Fruit fly (Drosophila melanogaster) whole organism, embryonic: ENCODE results near the gene Irc.

ENCODE experiments used
- Ada2b ChIP-seq: fragments of 200-800 bp; sonication (Bioruptor generic); IDR thresholded peaks from 2 replicates; pipeline ENCODE4 v1.3.6; 2022; ENCODE audit warnings: missing biosample characterization, missing genetic modification characterization
- Bteb2 ChIP-seq: fragments of 200-800 bp; sonication (Bioruptor generic); optimal IDR thresholded peaks from 2 replicates; lab custom pipeline; 2016; ENCODE audit warnings: missing biosample characterization, missing genetic modification characterization
- CG12659 ChIP-seq: fragments of 200-800 bp; sonication (Bioruptor generic); optimal IDR thresholded peaks from 3 replicates; lab custom pipeline; 2017; ENCODE audit warnings: mild to moderate bottlenecking, missing biosample characterization, missing genetic modification reagents, missing genetic modification characterization
- CG15601 ChIP-seq: fragments of 200-800 bp; sonication (Bioruptor generic); optimal IDR thresholded peaks from 3 replicates; lab custom pipeline; 2019; ENCODE audit warnings: missing biosample characterization, mild to moderate bottlenecking, missing genetic modification characterization, moderate library complexity
- CG1603 ChIP-seq: fragments of 200-800 bp; sonication (Bioruptor generic); optimal IDR thresholded peaks from 2 replicates; lab custom pipeline; 2019; ENCODE audit warnings: missing biosample characterization, mild to moderate bottlenecking, missing genetic modification characterization, moderate library complexity
- CG16813 ChIP-seq: fragments of 200-800 bp; sonication (Bioruptor generic); IDR thresholded peaks from 3 replicates; pipeline ENCODE4 v1.3.6; 2022; ENCODE audit warnings: missing biosample characterization, missing genetic modification characterization; ENCODE audit not compliant: partially characterized antibody
- CG16815 ChIP-seq: fragments of 200-800 bp; sonication (Bioruptor generic); optimal IDR thresholded peaks from 3 replicates; lab custom pipeline; 2017; ENCODE audit warnings: missing biosample characterization, mild to moderate bottlenecking, missing genetic modification characterization
- CG32767 ChIP-seq: fragments of 200-800 bp; sonication (Bioruptor generic); IDR thresholded peaks from 2 replicates; pipeline ENCODE4 v1.3.6; 2022; ENCODE audit warnings: missing biosample characterization, missing genetic modification characterization
- CG4707 ChIP-seq: fragments of 200-800 bp; sonication (Bioruptor generic); optimal IDR thresholded peaks from 2 replicates; lab custom pipeline; 2018; ENCODE audit warnings: missing biosample characterization, mild to moderate bottlenecking, missing genetic modification characterization, moderate library complexity
- CG4854 ChIP-seq: fragments of 200-800 bp; sonication (Bioruptor generic); optimal IDR thresholded peaks from 2 replicates; lab custom pipeline; 2016; ENCODE audit warnings: missing biosample characterization, missing genetic modification characterization, inconsistent platforms
- CG5953 ChIP-seq: fragments of 200-800 bp; sonication (Bioruptor generic); IDR thresholded peaks from 2 replicates; pipeline ENCODE4 v1.3.6; 2022; ENCODE audit warnings: missing biosample characterization, missing genetic modification characterization
- CG7786 ChIP-seq: fragments of 200-800 bp; sonication (Bioruptor generic); optimal IDR thresholded peaks from 2 replicates; lab custom pipeline; 2016; ENCODE audit warnings: missing biosample characterization, missing genetic modification characterization
- CG9727 ChIP-seq: fragments of 200-800 bp; sonication (Bioruptor generic); optimal IDR thresholded peaks from 3 replicates; lab custom pipeline; 2017; ENCODE audit warnings: missing biosample characterization, mild to moderate bottlenecking, missing genetic modification characterization
- D ChIP-seq, 2 experiments: fragments of 200-800 bp in 1 of 2; fragments of >200 bp in 1 of 2; sonication (Bioruptor generic) in 1 of 2; optimal IDR thresholded peaks; 2 replicates in 1 of 2; 3 replicates in 1 of 2; lab custom pipeline; 2017; ENCODE audit warnings: mild to moderate bottlenecking in 1 of 2, missing biosample characterization in 1 of 2, missing genetic modification characterization in 1 of 2, missing genetic modification reagents in 1 of 2
- Doc3 ChIP-seq: fragments of 200-800 bp; sonication (Bioruptor generic); IDR thresholded peaks from 3 replicates; pipeline ENCODE4 v1.3.6; 2022; ENCODE audit warnings: missing biosample characterization, missing genetic modification characterization; ENCODE audit not compliant: partially characterized antibody
- Drgx ChIP-seq: fragments of 200-800 bp; sonication (Bioruptor generic); IDR thresholded peaks from 2 replicates; pipeline ENCODE4 v1.3.6; 2022; ENCODE audit warnings: missing biosample characterization, missing genetic modification characterization
- Elba2 ChIP-seq: fragments of 200-800 bp; sonication (Bioruptor generic); optimal IDR thresholded peaks from 3 replicates; lab custom pipeline; 2016; ENCODE audit warnings: missing biosample characterization, missing genetic modification characterization
- Ets97D ChIP-seq: fragments of 200-800 bp; sonication (Bioruptor generic); optimal IDR thresholded peaks from 3 replicates; lab custom pipeline; 2016; ENCODE audit warnings: missing biosample characterization, missing genetic modification characterization
- Fer2 ChIP-seq: fragments of 200-800 bp; sonication (Bioruptor generic); optimal IDR thresholded peaks from 2 replicates; lab custom pipeline; 2018; ENCODE audit warnings: missing biosample characterization, mild to moderate bottlenecking, missing genetic modification characterization, moderate library complexity
- H2.0 ChIP-seq: fragments of 200-800 bp; sonication (Bioruptor generic); IDR thresholded peaks from 2 replicates; pipeline ENCODE4 v1.3.6; 2022; ENCODE audit warnings: missing biosample characterization, missing genetic modification characterization
- Lim3 ChIP-seq: fragments of 200-800 bp; sonication (Bioruptor generic); IDR thresholded peaks from 2 replicates; pipeline ENCODE4 v1.3.6; 2022; ENCODE audit warnings: missing biosample characterization, missing genetic modification characterization
- NC2β ChIP-seq: fragments of 200-800 bp; sonication (Bioruptor generic); optimal IDR thresholded peaks from 2 replicates; lab custom pipeline; 2016; ENCODE audit warnings: missing biosample characterization, missing genetic modification characterization
- Nf-YB ChIP-seq: fragments of 200-800 bp; sonication (Bioruptor generic); optimal IDR thresholded peaks from 3 replicates; lab custom pipeline; 2019; ENCODE audit warnings: missing biosample characterization, mild to moderate bottlenecking, missing genetic modification characterization, moderate library complexity
- Nf-YC ChIP-seq: fragments of 200-800 bp; optimal IDR thresholded peaks from 3 replicates; lab custom pipeline; 2019; ENCODE audit warnings: missing biosample characterization, mild to moderate bottlenecking, missing genetic modification characterization, moderate library complexity
- ara ChIP-seq: fragments of 200-800 bp; sonication (Bioruptor generic); IDR thresholded peaks from 2 replicates; pipeline ENCODE4 v1.3.6; 2022; ENCODE audit warnings: missing biosample characterization, missing genetic modification characterization
- bsh ChIP-seq, 2 experiments: fragments of 200-800 bp; sonication (Bioruptor generic); optimal IDR thresholded peaks; 2 replicates each; lab custom pipeline; 2017 to 2018; ENCODE audit warnings: mild to moderate bottlenecking in 2 of 2, missing biosample characterization in 2 of 2, missing genetic modification characterization in 2 of 2, moderate library complexity in 1 of 2
- chif ChIP-seq, 2 experiments: fragments of 200-800 bp; sonication (Bioruptor generic); optimal IDR thresholded peaks; 3 replicates each; lab custom pipeline; 2016; ENCODE audit warnings: missing biosample characterization in 2 of 2, missing genetic modification characterization in 2 of 2
- esg ChIP-seq: fragments of 200-800 bp; sonication (Bioruptor generic); conservative IDR thresholded peaks from 2 replicates; pipeline ENCODE4 v1.3.6; 2022; ENCODE audit warnings: missing biosample characterization, missing genetic modification characterization
- ewg ChIP-seq: fragments of 200-800 bp; sonication (Bioruptor generic); optimal IDR thresholded peaks from 3 replicates; lab custom pipeline; 2017; ENCODE audit warnings: mild to moderate bottlenecking, missing biosample characterization, missing genetic modification reagents, missing genetic modification characterization
- fd3F ChIP-seq: fragments of 200-800 bp; sonication (Bioruptor generic); optimal IDR thresholded peaks from 2 replicates; lab custom pipeline; 2018; ENCODE audit warnings: missing biosample characterization, mild to moderate bottlenecking, missing genetic modification characterization, moderate library complexity
- h ChIP-seq: fragments of >200 bp; optimal IDR thresholded peaks from 2 replicates; lab custom pipeline; 2017
- hth ChIP-seq: fragments of >200 bp; optimal IDR thresholded peaks from 2 replicates; lab custom pipeline; 2017; ENCODE audit warnings: inconsistent platforms
- insv ChIP-seq, 2 experiments: fragments of 200-800 bp; sonication (Bioruptor generic); optimal IDR thresholded peaks; 3 replicates each; lab custom pipeline; 2016 to 2018; ENCODE audit warnings: missing biosample characterization in 2 of 2, missing genetic modification characterization in 2 of 2
- jumu ChIP-seq: fragments of 200-800 bp; sonication (Bioruptor generic); optimal IDR thresholded peaks from 3 replicates; lab custom pipeline; 2016; ENCODE audit warnings: missing biosample characterization, missing genetic modification characterization
- ken ChIP-seq: fragments of 200-800 bp; sonication (Bioruptor generic); IDR thresholded peaks from 3 replicates; pipeline ENCODE4 v1.3.6; 2022; ENCODE audit warnings: missing biosample characterization, missing genetic modification characterization
- klu ChIP-seq: fragments of 200-800 bp; sonication (Bioruptor generic); IDR thresholded peaks from 2 replicates; pipeline ENCODE4 v1.3.6; 2022; ENCODE audit warnings: missing biosample characterization, missing genetic modification characterization
- lov ChIP-seq, 2 experiments: fragments of 200-800 bp in 1 of 2; fragments of >200 bp in 1 of 2; sonication (Bioruptor generic) in 1 of 2; IDR thresholded peaks in 1 of 2; optimal IDR thresholded peaks in 1 of 2; 2 replicates in 1 of 2; 3 replicates in 1 of 2; pipeline versions ENCODE4 v1.3.6 to Lab custom; 2017 to 2022; ENCODE audit warnings: missing biosample characterization in 1 of 2, missing genetic modification characterization in 1 of 2
- onecut ChIP-seq: fragments of 200-800 bp; sonication (Bioruptor generic); IDR thresholded peaks from 2 replicates; pipeline ENCODE4 v1.3.6; 2022; ENCODE audit warnings: missing biosample characterization, missing genetic modification characterization
- pan ChIP-seq, 4 experiments: fragments of >200 bp in 3 of 4; fragments of 200-800 bp in 1 of 4; sonication (Bioruptor generic) in 1 of 4; optimal IDR thresholded peaks in 3 of 4; IDR thresholded peaks in 1 of 4; 2 replicates each; pipeline versions ENCODE4 v1.3.6 to Lab custom; 2017 to 2022; ENCODE audit warnings: missing biosample characterization in 2 of 4, missing genetic modification characterization in 2 of 4, mixed read lengths in 1 of 4
- pita ChIP-seq: fragments of 200-800 bp; sonication (Bioruptor generic); optimal IDR thresholded peaks from 2 replicates; lab custom pipeline; 2017; ENCODE audit warnings: missing biosample characterization, mild to moderate bottlenecking, missing genetic modification characterization
- seq ChIP-seq: fragments of 200-800 bp; sonication (Bioruptor generic); IDR thresholded peaks from 2 replicates; pipeline ENCODE4 v1.3.6; 2022; ENCODE audit warnings: missing biosample characterization, missing genetic modification characterization

The Irc gene

DNA sequence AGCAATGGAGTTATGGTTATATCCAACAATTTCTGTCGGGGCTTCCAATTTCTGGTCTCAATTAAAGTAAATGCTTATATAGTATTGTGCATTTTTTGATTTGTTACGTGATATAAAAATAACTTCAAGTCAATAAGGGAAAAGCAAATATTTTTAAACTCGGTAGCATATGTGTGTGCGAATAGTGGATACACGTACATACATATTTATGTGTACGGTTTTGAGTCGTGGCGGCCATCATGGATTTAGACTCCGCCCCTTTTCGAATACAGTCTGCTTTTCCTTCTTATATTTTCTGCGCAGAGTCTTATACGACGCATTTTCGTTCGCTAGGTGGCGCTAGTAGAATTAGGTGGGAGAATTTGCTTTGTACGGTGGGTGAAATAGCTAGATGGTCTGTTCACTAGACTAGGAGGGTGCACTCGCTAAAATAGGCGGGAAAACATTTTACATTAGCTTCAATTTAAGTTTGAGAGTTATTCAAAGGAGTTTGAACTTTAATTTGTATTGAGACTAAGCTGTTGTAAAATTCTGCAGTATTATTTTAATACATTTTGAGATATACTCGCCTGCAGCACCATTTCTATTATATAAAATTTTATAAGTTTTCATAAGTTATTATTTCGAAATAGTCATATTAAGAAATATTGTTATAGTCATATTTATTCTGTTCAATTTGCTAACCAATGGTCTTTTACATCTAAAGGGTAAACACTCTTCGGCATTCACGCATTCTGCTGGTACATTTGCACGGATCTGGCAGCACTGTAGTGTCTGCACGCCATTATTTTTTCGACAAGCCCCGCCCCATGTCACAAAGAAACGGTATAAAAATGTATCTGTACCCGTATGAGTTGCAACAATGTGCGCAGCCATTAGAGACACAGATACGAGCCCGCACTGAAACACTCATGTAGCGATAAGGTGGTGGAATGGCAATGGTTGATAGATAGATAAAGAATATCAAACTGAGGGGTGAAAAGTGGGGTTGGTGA, 33.0 kb upstream of the Irc start (continued):
- TF ChIP-seq pan (optimal IDR thresholded peaks at IDR 0.05; lab: Kevin White, UChicago) (no peak), pan (GFP tag; optimal IDR thresholded peaks at IDR 0.05 in 1 of 2, IDR thresholded peaks at IDR 0.05 in 1 of 2) (peak in 1 of 2 experiments; percentile 61), Doc3 (no peak), bsh (GFP tag; optimal IDR thresholded peaks at IDR 0.05; lab: Kevin White, UChicago) (peak in 1 of 2 experiments; percentile 76), CG4707 (GFP tag; lab: Kevin White, UChicago) (no peak), hth (lab: Kevin White, UChicago) (no peak), chif (GFP tag; optimal IDR thresholded peaks at IDR 0.05; lab: Kevin White, UChicago) (peak; percentile 21 to 38), CG16813 (GFP tag; lab: Robert Waterston, UW) (0 out of 3 replicates have a peak, but pooled peaks have one; percentile 22), esg (GFP tag; lab: Robert Waterston, UW) (peak; percentile 42), Drgx (GFP tag; lab: Robert Waterston, UW) (no peak; the same call in 1 of the 2 replicates), NC2β (GFP tag; lab: Kevin White, UChicago) (no peak), CG1603 (tag; lab: Kevin White, UChicago) (no peak), Bteb2 (GFP tag; lab: Kevin White, UChicago) (peak; percentile 25), CG5953 (GFP tag; lab: Robert Waterston, UW) (no peak; the same call in none of the 2 replicates), ken (GFP tag; lab: Robert Waterston, UW) (peak; percentile 64; the same call in 1 of the 3 replicates), CG16815 (GFP tag; lab: Kevin White, UChicago) (peak; percentile 2), CG4854 (GFP tag; lab: Kevin White, UChicago) (no peak), D (optimal IDR thresholded peaks at IDR 0.05; lab: Kevin White, UChicago) (no peak), D (GFP tag; optimal IDR thresholded peaks at IDR 0.05; lab: Kevin White, UChicago) (peak; percentile 69), Lim3 (no peak), h (lab: Kevin White, UChicago) (no peak), klu (GFP tag; lab: Robert Waterston, UW) (no peak), CG9727 (GFP tag; lab: Kevin White, UChicago) (no peak), jumu (GFP tag; lab: Kevin White, UChicago) (no peak), ara (GFP tag; lab: Robert Waterston, UW) (no peak; the same call in 1 of the 2 replicates), CG7786 (GFP tag; lab: Kevin White, UChicago) (no peak), H2.0 (GFP tag; lab: Robert Waterston, UW) (peak; percentile 42), Nf-YB (GFP tag; lab: Kevin White, UChicago) (peak; percentile 96), Ada2b (peak; percentile 44; the same call in 1 of the 2 replicates), Fer2 (peak; percentile 38), pita (peak; percentile 99), fd3F (GFP tag; lab: Kevin White, UChicago) (peak; percentile 49)

DNA sequence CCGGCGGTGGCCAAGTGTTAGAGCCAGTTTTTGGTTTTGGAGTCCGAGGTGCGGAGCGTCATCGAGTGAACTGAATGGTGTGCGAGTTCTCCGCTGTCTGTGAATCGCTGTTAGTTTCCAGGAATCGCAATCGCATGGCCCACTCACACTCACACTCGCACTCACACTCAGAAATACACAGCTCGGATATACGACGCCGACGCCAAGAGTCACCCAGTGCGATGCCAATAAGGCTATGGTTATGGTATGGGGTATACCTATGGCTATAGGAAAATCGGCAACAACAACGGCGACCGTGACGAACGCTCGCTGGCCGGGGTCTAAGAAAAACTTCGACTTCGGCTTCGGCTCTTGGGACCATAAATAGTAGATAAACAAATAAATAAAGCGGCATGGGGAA, 30.5 kb upstream of the Irc start, which contains the start of gene Abd-B:
Abd-B (minus strand) TSS at position 101 of the 400 bp plus-strand sequence.
- TF ChIP-seq Elba2 = peak; percentile 41
- TF ChIP-seq CG12659 (GFP tag; lab: Kevin White, UChicago) = no peak
- no peak for TF ChIP-seq Ets97D (GFP tag; lab: Kevin White, UChicago)

DNA sequence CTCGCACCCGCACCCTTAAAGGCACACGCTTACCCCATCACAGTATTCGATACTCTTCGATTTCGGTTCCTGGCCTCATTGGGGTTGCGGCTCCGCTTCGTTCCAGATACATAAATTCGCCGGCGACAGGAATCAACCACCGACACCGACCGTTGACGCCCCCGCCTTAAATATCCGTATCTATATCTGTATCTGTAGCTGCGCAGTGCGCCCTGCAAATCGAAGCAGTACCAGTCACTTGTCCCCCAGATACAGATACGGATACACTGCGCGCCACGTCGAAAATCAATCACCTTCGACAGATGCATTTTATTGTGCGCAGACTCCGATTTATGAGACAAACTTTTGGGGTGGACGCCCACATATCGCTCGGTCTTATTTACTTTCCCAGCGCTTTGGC, 30.1 kb upstream of the Irc start:
- TF ChIP-seq lov (optimal IDR thresholded peaks at IDR 0.05; lab: Kevin White, UChicago) = no peak
- TF ChIP-seq lov (GFP tag; IDR thresholded peaks at IDR 0.05; lab: Robert Waterston, UW) = 0 out of 3 replicates have a peak, but pooled peaks have one; percentile 38
- no peak for TF ChIP-seq CG1603 (tag; lab: Kevin White, UChicago)
- 0 out of 2 replicates have a peak, but pooled peaks have one; percentile 18 for TF ChIP-seq seq
- TF ChIP-seq CG15601 (tag; lab: Kevin White, UChicago) = no peak
- TF ChIP-seq Nf-YC (tag; lab: Kevin White, UChicago) = peak; percentile 64
- no peak for TF ChIP-seq insv (GFP tag; optimal IDR thresholded peaks at IDR 0.05; lab: Kevin White, UChicago)
- peak; percentile 51; the same call in 1 of the 2 replicates for TF ChIP-seq CG32767
- TF ChIP-seq Nf-YB (GFP tag; lab: Kevin White, UChicago) = peak; percentile 53
- TF ChIP-seq ewg (GFP tag; lab: Kevin White, UChicago) = peak; percentile 73
- TF ChIP-seq onecut (GFP tag; lab: Robert Waterston, UW) = peak; percentile 28; the same call in 1 of the 2 replicates
